Worm (Caenorhabditis elegans) whole organism, L4 larva: Measurements from ENCODE around the gene snpc-1.2.

Experiments used
- ceh-28 ChIP-seq: fragments of 150-350 bp; optimal IDR thresholded peaks from 2 replicates; lab custom pipeline; 2014; ENCODE audit warnings: missing biosample characterization, missing genetic modification reagents, missing genetic modification characterization
- hlh-30 ChIP-seq: sonication (generic microtip); optimal IDR thresholded peaks from 2 replicates; lab custom pipeline; 2017; ENCODE audit warnings: antibody characterized with exemption, mild to moderate bottlenecking, missing genetic modification characterization, missing compliant biosample characterization; ENCODE audit not compliant: insufficient read depth
- lin-13 ChIP-seq: fragments of 150-350 bp; optimal IDR thresholded peaks from 2 replicates; lab custom pipeline; 2014; ENCODE audit warnings: missing biosample characterization, missing genetic modification reagents, missing genetic modification characterization
- nhr-76 ChIP-seq: fragments of 150-350 bp; optimal IDR thresholded peaks from 2 replicates; lab custom pipeline; 2014; ENCODE audit warnings: missing biosample characterization, missing genetic modification characterization

DNA sequence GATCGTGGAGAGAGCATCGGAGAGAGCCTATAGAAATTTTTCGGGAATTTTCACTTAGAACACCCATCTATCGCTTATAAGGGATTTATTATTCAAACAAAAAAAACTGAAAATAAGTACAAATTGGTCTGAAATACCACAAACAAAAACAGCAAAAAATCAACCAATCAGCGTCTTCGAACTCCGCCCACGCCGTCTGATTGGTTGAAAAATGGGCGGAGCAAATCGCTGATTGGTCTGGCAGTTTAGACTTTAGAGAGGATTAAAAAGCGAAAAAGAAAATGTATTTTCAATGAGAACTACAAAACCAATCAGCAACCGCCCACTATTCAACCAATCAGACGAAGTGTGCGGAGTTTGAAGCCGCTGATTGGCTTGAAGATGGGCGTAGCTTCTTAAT is 31.7 kb upstream of the snpc-1.2 start:
- TF ChIP-seq lin-13 (GFP tag; lab: Kevin White, UChicago) (no peak), hlh-30 (no peak), nhr-76 (tag; lab: Kevin White, UChicago) (no peak), ceh-28 (no peak)
